Worm (Caenorhabditis elegans) whole organism, L4/young adult: Measurements from ENCODE around the gene Y45G12B.2.

Experiments
- dao-5 ChIP-seq: sonication (generic microtip); optimal IDR thresholded peaks from 2 replicates; lab custom pipeline; 2016; ENCODE audit warnings: missing genotype, missing genetic modification characterization, moderate library complexity, missing compliant biosample characterization
- him-1 ChIP-seq: sonication (generic microtip); optimal IDR thresholded peaks from 2 replicates; lab custom pipeline; 2016; ENCODE audit warnings: missing genotype, missing genetic modification reagents, missing genetic modification characterization, missing compliant biosample characterization

DNA sequence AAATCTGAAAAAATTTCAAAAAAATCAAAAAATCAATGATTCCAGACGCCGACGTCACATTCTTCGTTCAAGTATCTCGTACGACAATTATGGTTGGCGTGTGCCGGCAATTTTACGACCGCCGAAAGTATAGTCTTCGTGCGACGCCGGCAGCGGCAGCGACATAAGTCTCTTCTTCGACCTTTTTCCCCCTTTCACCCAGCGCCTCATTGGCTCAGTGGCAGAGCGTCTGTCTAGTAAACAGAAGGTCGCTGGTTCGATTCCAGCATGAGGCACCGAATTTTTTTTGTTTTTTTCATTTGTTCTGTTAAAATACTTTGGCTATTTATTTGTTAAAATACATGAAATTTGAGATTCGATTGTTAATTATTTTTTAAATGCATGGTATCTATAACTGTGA is 20.8 kb upstream of the Y45G12B.2 start:
- TF ChIP-seq him-1 (tag; lab: Kevin White, UChicago) (no peak), dao-5 (no peak)
